Fruit fly (Drosophila melanogaster): ENCODE measurements around the gene CG5245.
A peak's percentile ranks its signal among the peaks of the same experiment; 100 is the strongest.

CG5245 gene

dm6 chr3R:12422379-12422975 is 6.9 kb upstream of the CG5245 start, which contains the start of the genes Scgbeta and CG17202:
TSS of gene Scgbeta (minus strand) at chr3R:12422429.
TSS of gene CG17202 (plus strand) at chr3R:12422768.
- TF ChIP-seq Ets98B (GFP tag; IDR thresholded peaks at IDR 0.05) (peak; percentile 22; the same call in 1 of the 2 replicates), CG4496 (GFP tag; IDR thresholded peaks at IDR 0.05) (no peak)

dm6 chr3R:12423997-12424396 is 5.4 kb upstream of the CG5245 start:
- no peak for TF ChIP-seq Ets98B (GFP tag; IDR thresholded peaks at IDR 0.05)
- TF ChIP-seq CG13204 (GFP tag; optimal IDR thresholded peaks at IDR 0.05), result no peak
- no peak for TF ChIP-seq CG14655 (GFP tag; optimal IDR thresholded peaks at IDR 0.05)
- TF ChIP-seq Pif1A (GFP tag; optimal IDR thresholded peaks at IDR 0.05), result no peak
- peak; percentile 2 for TF ChIP-seq EcR (GFP tag; optimal IDR thresholded peaks at IDR 0.05)
- no peak for TF ChIP-seq CG34367 (tag; optimal IDR thresholded peaks at IDR 0.05)
- no peak for TF ChIP-seq Snoo (tag; optimal IDR thresholded peaks at IDR 0.05)

- TF ChIP-seq CG15710 (tag; optimal IDR thresholded peaks at IDR 0.05), result peak; percentile 10
- TF ChIP-seq Snoo (tag; optimal IDR thresholded peaks at IDR 0.05), result peak; percentile 31
- TF ChIP-seq CG17806 (tag; optimal IDR thresholded peaks at IDR 0.05), result no peak
These were observed 3.6 kb upstream of the CG5245 start, which contains the start of gene Pp1-87B for dm6 chr3R:12425510-12426309. TSS of gene Pp1-87B (minus strand) at chr3R:12425917.

dm6 chr3R:12426310-12426653 is 3.1 kb upstream of the CG5245 start, which contains the start of gene NANS:
TSS of gene NANS (plus strand) at chr3R:12426578.
- TF ChIP-seq CG8159 (tag; optimal IDR thresholded peaks at IDR 0.05), result no peak
- no peak for TF ChIP-seq CG34367 (tag; optimal IDR thresholded peaks at IDR 0.05)
- no peak for TF ChIP-seq rn (GFP tag; IDR thresholded peaks at IDR 0.05)
- no peak for TF ChIP-seq Pif1B (GFP tag; optimal IDR thresholded peaks at IDR 0.05)
- TF ChIP-seq CG32121 (GFP tag; IDR thresholded peaks at IDR 0.05), result no peak
- no peak for TF ChIP-seq EcR (GFP tag; optimal IDR thresholded peaks at IDR 0.05)
- TF ChIP-seq CG10348 (GFP tag; IDR thresholded peaks at IDR 0.05), result no peak
- no peak for TF ChIP-seq CG12605 (GFP tag; IDR thresholded peaks at IDR 0.05)
- no peak for TF ChIP-seq CG15710 (tag; optimal IDR thresholded peaks at IDR 0.05)
- TF ChIP-seq CG13204 (GFP tag; optimal IDR thresholded peaks at IDR 0.05), result no peak

dm6 chr3R:12431030-12431489 is 1.7 kb downstream of the CG5245 start, which contains the start of gene Prosalpha2:
TSS of gene Prosalpha2 (plus strand) at chr3R:12431321.
- no peak for TF ChIP-seq CG17806 (tag; optimal IDR thresholded peaks at IDR 0.05)
- TF ChIP-seq D1 (tag; optimal IDR thresholded peaks at IDR 0.05), result no peak
- peak; percentile 9 for TF ChIP-seq CG15710 (tag; optimal IDR thresholded peaks at IDR 0.05)
- no peak for TF ChIP-seq Pif1A (GFP tag; optimal IDR thresholded peaks at IDR 0.05)
- no peak for TF ChIP-seq Snoo (tag; optimal IDR thresholded peaks at IDR 0.05)
- no peak for TF ChIP-seq CG12605 (GFP tag; IDR thresholded peaks at IDR 0.05)
- no peak for TF ChIP-seq CG10348 (GFP tag; IDR thresholded peaks at IDR 0.05)
- no peak for TF ChIP-seq rn (GFP tag; IDR thresholded peaks at IDR 0.05)
- TF ChIP-seq CG9948 (tag; optimal IDR thresholded peaks at IDR 0.05), result peak; percentile 16
- TF ChIP-seq Pif1B (GFP tag; optimal IDR thresholded peaks at IDR 0.05), result no peak
- no peak for TF ChIP-seq Ets98B (GFP tag; IDR thresholded peaks at IDR 0.05)
- TF ChIP-seq gl (tag; optimal IDR thresholded peaks at IDR 0.05), result no peak
- TF ChIP-seq CG13204 (GFP tag; optimal IDR thresholded peaks at IDR 0.05), result no peak

dm6 chr3R:12433764-12434163 is 4.4 kb downstream of the CG5245 start, which contains the start of the genes Aos1 and Srlp:
TSS of gene Aos1 (minus strand) at chr3R:12433822.
TSS of gene Srlp (plus strand) at chr3R:12434098.
- TF ChIP-seq CG12605 (GFP tag; IDR thresholded peaks at IDR 0.05) (no peak), fd96Ca (GFP tag; IDR thresholded peaks at IDR 0.05) (no peak), Pif1A (GFP tag; optimal IDR thresholded peaks at IDR 0.05) (no peak), EcR (GFP tag; optimal IDR thresholded peaks at IDR 0.05) (no peak), CG17806 (tag; optimal IDR thresholded peaks at IDR 0.05) (peak; percentile 35), CG8301 (tag; optimal IDR thresholded peaks at IDR 0.05) (no peak), D1 (tag; optimal IDR thresholded peaks at IDR 0.05) (no peak), rn (GFP tag; IDR thresholded peaks at IDR 0.05) (no peak), CG32121 (GFP tag; IDR thresholded peaks at IDR 0.05) (0 out of 2 replicates have a peak, but pooled peaks have one; percentile 29), CG15710 (tag; optimal IDR thresholded peaks at IDR 0.05) (peak; percentile 63), gl (tag; optimal IDR thresholded peaks at IDR 0.05) (no peak), CG34367 (tag; optimal IDR thresholded peaks at IDR 0.05) (no peak), CG10348 (GFP tag; IDR thresholded peaks at IDR 0.05) (no peak), CG13204 (GFP tag; optimal IDR thresholded peaks at IDR 0.05) (no peak), Pif1B (GFP tag; optimal IDR thresholded peaks at IDR 0.05) (no peak), CG4496 (GFP tag; IDR thresholded peaks at IDR 0.05) (no peak), Ets98B (GFP tag; IDR thresholded peaks at IDR 0.05) (no peak), CG14655 (GFP tag; optimal IDR thresholded peaks at IDR 0.05) (no peak), CG9948 (tag; optimal IDR thresholded peaks at IDR 0.05) (peak; percentile 41), CG8159 (tag; optimal IDR thresholded peaks at IDR 0.05) (no peak), Snoo (tag; optimal IDR thresholded peaks at IDR 0.05) (peak; percentile 32)
